Worm (Caenorhabditis elegans) whole organism, L2 larva: ENCODE measurements around the gene K11H12.4.
A peak's percentile ranks its signal among the peaks of the same experiment; 100 is the strongest.

Source experiments
- F13H6.1 ChIP-seq: sonication (generic microtip); optimal IDR thresholded peaks from 2 replicates; lab custom pipeline; 2016; ENCODE audit warnings: missing genetic modification characterization, missing compliant biosample characterization
- R02D3.7 ChIP-seq: fragments of 150-350 bp; optimal IDR thresholded peaks from 2 replicates; lab custom pipeline; 2014; ENCODE audit warnings: missing biosample characterization, missing genetic modification characterization
- aly-2 ChIP-seq: fragments of 150-350 bp; optimal IDR thresholded peaks from 2 replicates; lab custom pipeline; 2014; ENCODE audit warnings: missing biosample characterization, missing genetic modification characterization
- ama-1 ChIP-seq: fragments of 150-350 bp; optimal IDR thresholded peaks from 2 replicates; lab custom pipeline; 2018; ENCODE audit warnings: inconsistent platforms
- gmeb-1 ChIP-seq: fragments of 150-350 bp; optimal IDR thresholded peaks from 2 replicates; lab custom pipeline; 2014; ENCODE audit warnings: missing biosample characterization, missing genetic modification characterization
- lin-13 ChIP-seq: fragments of 150-350 bp; optimal IDR thresholded peaks from 2 replicates; lab custom pipeline; 2014; ENCODE audit warnings: missing biosample characterization, missing genetic modification reagents, missing genetic modification characterization
- lin-39 ChIP-seq: fragments of 150-350 bp; optimal IDR thresholded peaks from 2 replicates; lab custom pipeline; 2014; ENCODE audit warnings: missing biosample characterization, missing genetic modification reagents, missing genetic modification characterization
- lsy-2 ChIP-seq, 2 experiments: fragments of 150-350 bp in 1 of 2; sonication (generic microtip) in 1 of 2; optimal IDR thresholded peaks; 2 replicates each; lab custom pipeline; 2014 to 2017; ENCODE audit warnings: missing biosample characterization in 2 of 2, missing genetic modification characterization in 2 of 2
- mdl-1 ChIP-seq, 2 experiments: fragments of 150-350 bp in 1 of 2; sonication (generic microtip) in 1 of 2; optimal IDR thresholded peaks; 2 replicates each; lab custom pipeline; 2017; ENCODE audit warnings: missing biosample characterization in 2 of 2, missing genetic modification characterization in 2 of 2
- nhr-11 ChIP-seq: fragments of 150-350 bp; optimal IDR thresholded peaks from 2 replicates; lab custom pipeline; 2014; ENCODE audit warnings: missing biosample characterization, missing genetic modification characterization
- nhr-129 ChIP-seq: fragments of 150-350 bp; optimal IDR thresholded peaks from 2 replicates; lab custom pipeline; 2014; ENCODE audit warnings: missing biosample characterization, missing genetic modification characterization
- nhr-77 ChIP-seq: fragments of 150-350 bp; optimal IDR thresholded peaks from 2 replicates; lab custom pipeline; 2014; ENCODE audit warnings: missing biosample characterization, missing genetic modification characterization
- skn-1 ChIP-seq: sonication (generic microtip); optimal IDR thresholded peaks from 2 replicates; lab custom pipeline; 2017; ENCODE audit warnings: missing biosample characterization, missing genetic modification characterization
- unc-39 ChIP-seq: fragments of 150-350 bp; optimal IDR thresholded peaks from 2 replicates; lab custom pipeline; 2014; ENCODE audit warnings: missing biosample characterization, missing genetic modification characterization

DNA sequence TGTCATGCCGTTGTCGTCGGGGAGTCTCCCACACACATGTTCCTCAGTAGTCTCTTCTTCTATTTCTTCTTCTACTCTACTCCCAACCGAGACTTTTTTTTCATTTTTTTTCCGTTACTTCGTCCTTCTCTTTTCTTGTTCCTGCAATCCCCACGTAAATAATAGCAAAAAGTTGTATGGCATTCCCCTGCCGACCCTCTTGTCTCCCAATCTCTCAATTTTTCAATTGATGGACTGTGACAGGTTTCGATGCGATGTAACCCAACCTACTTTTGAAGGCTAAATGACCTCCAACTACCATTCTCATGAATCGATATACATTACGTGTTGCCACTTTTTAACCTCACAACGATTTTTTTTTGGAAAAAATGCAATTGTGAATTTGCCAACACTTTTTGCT is 11.6 kb downstream of the K11H12.4 start:
- TF ChIP-seq lin-13 (no peak), aly-2 (tag; lab: Kevin White, UChicago) (no peak), lin-39 (tag; lab: Kevin White, UChicago) (no peak), nhr-77 (no peak), ama-1 (lab: Kevin White, UChicago) (no peak), R02D3.7 (tag; lab: Kevin White, UChicago) (no peak), nhr-129 (tag; lab: Kevin White, UChicago) (peak; percentile 10), mdl-1 (tag; optimal IDR thresholded peaks at IDR 0.05; lab: Kevin White, UChicago) (no peak), F13H6.1 (tag; lab: Kevin White, UChicago) (no peak), unc-39 (no peak), lsy-2 (tag; optimal IDR thresholded peaks at IDR 0.05; lab: Kevin White, UChicago) (peak in 1 of 2 experiments; percentile 14), nhr-11 (tag; lab: Kevin White, UChicago) (no peak), gmeb-1 (no peak), skn-1 (no peak)
